Worm (Caenorhabditis elegans): Measurements from ENCODE around the gene F13E6.2.
A peak's percentile ranks its signal among the peaks of the same experiment; 100 is the strongest.

- TF ChIP-seq elt-3 (tag; optimal IDR thresholded peaks at IDR 0.05) (no peak), nhr-77 (tag; optimal IDR thresholded peaks at IDR 0.05) (no peak), lin-13 (GFP tag; optimal IDR thresholded peaks at IDR 0.05) (no peak), ztf-11 (tag; optimal IDR thresholded peaks at IDR 0.05) (no peak), unc-39 (tag; optimal IDR thresholded peaks at IDR 0.05) (no peak), mab-5 (tag; optimal IDR thresholded peaks at IDR 0.05) (no peak), lin-11 (tag; optimal IDR thresholded peaks at IDR 0.05) (no peak), dmd-4 (tag; optimal IDR thresholded peaks at IDR 0.05) (no peak), alr-1 (tag; optimal IDR thresholded peaks at IDR 0.05) (no peak), unc-55 (GFP tag; optimal IDR thresholded peaks at IDR 0.05) (peak; percentile 32), nhr-11 (tag; optimal IDR thresholded peaks at IDR 0.05) (no peak), mdl-1 (tag; optimal IDR thresholded peaks at IDR 0.05) (no peak), ceh-82 (tag; optimal IDR thresholded peaks at IDR 0.05) (no peak), fos-1 (tag; optimal IDR thresholded peaks at IDR 0.05) (peak; percentile 47)
These were observed 20.8 kb upstream of the F13E6.2 start, which contains the start of gene plpp-1.3 for ce11 chrX:10694933-10695332.
